Fruit fly (Drosophila melanogaster) whole organism, embryonic: ENCODE data around the gene lbe.
A peak's percentile ranks its signal among the peaks of the same experiment; 100 is the strongest.

Source experiments
- Aef1 ChIP-seq: fragments of 200-800 bp; sonication (Bioruptor generic); IDR thresholded peaks from 3 replicates; pipeline ENCODE4 v1.3.6; 2022; ENCODE audit warnings: missing biosample characterization, missing genetic modification characterization
- Antp ChIP-seq: fragments of 200-800 bp; sonication (Bioruptor generic); optimal IDR thresholded peaks from 3 replicates; lab custom pipeline; 2016; ENCODE audit warnings: missing biosample characterization, missing genetic modification characterization
- CG10147 ChIP-seq: fragments of 200-800 bp; sonication (Bioruptor generic); optimal IDR thresholded peaks from 2 replicates; lab custom pipeline; 2019; ENCODE audit warnings: missing biosample characterization, mild to moderate bottlenecking, missing genetic modification characterization, moderate library complexity
- CG10565 ChIP-seq: fragments of 200-800 bp; sonication (Bioruptor generic); optimal IDR thresholded peaks from 3 replicates; lab custom pipeline; 2016; ENCODE audit warnings: missing biosample characterization, mild to moderate bottlenecking, missing genetic modification characterization
- CG13424 ChIP-seq: fragments of 200-800 bp; sonication (Bioruptor generic); optimal IDR thresholded peaks from 2 replicates; lab custom pipeline; 2019; ENCODE audit warnings: missing biosample characterization, mild to moderate bottlenecking, missing genetic modification characterization, moderate library complexity
- CG14441 ChIP-seq: fragments of 200-800 bp; sonication (Bioruptor generic); IDR thresholded peaks from 2 replicates; pipeline ENCODE4 v1.3.6; 2022; ENCODE audit warnings: missing biosample characterization, missing genetic modification characterization
- CG15269 ChIP-seq: fragments of 200-800 bp; sonication (Bioruptor generic); optimal IDR thresholded peaks from 2 replicates; lab custom pipeline; 2018; ENCODE audit warnings: missing biosample characterization, mild to moderate bottlenecking, missing genetic modification characterization, moderate library complexity
- CG1529 ChIP-seq: fragments of 200-800 bp; sonication (Bioruptor generic); optimal IDR thresholded peaks from 3 replicates; lab custom pipeline; 2018; ENCODE audit warnings: missing biosample characterization, missing genetic modification characterization
- CG15479 ChIP-seq: fragments of 200-800 bp; sonication (Bioruptor generic); optimal IDR thresholded peaks from 3 replicates; lab custom pipeline; 2019; ENCODE audit warnings: missing biosample characterization, mild to moderate bottlenecking, missing genetic modification characterization, moderate library complexity
- CG17802 ChIP-seq: fragments of 200-800 bp; sonication (Bioruptor generic); optimal IDR thresholded peaks from 2 replicates; lab custom pipeline; 2018; ENCODE audit warnings: missing biosample characterization, mild to moderate bottlenecking, missing genetic modification characterization, moderate library complexity
- CG2875 ChIP-seq: fragments of 200-800 bp; sonication (Bioruptor generic); optimal IDR thresholded peaks from 2 replicates; lab custom pipeline; 2017; ENCODE audit warnings: missing biosample characterization, mild to moderate bottlenecking, missing genetic modification characterization, missing genetic modification reagents
- CG33557 ChIP-seq: fragments of 200-800 bp; sonication (Bioruptor generic); optimal IDR thresholded peaks from 2 replicates; lab custom pipeline; 2019; ENCODE audit warnings: missing biosample characterization, mild to moderate bottlenecking, missing genetic modification characterization, moderate library complexity
- CG4360 ChIP-seq: fragments of 200-800 bp; sonication (Bioruptor generic); IDR thresholded peaks from 2 replicates; pipeline ENCODE4 v1.3.6; 2022; ENCODE audit warnings: missing biosample characterization, missing genetic modification characterization
- CG43689 ChIP-seq: fragments of 200-800 bp; sonication (Bioruptor generic); IDR thresholded peaks from 2 replicates; pipeline ENCODE4 v1.3.6; 2022; ENCODE audit warnings: missing biosample characterization, missing genetic modification characterization
- CG6254 ChIP-seq: fragments of 200-800 bp; sonication (Bioruptor generic); optimal IDR thresholded peaks from 3 replicates; lab custom pipeline; 2017; ENCODE audit warnings: mild to moderate bottlenecking, missing biosample characterization, missing genetic modification reagents, missing genetic modification characterization
- CG6683 ChIP-seq: fragments of 200-800 bp; sonication (Bioruptor generic); optimal IDR thresholded peaks from 2 replicates; lab custom pipeline; 2017; ENCODE audit warnings: missing biosample characterization, mild to moderate bottlenecking, missing genetic modification characterization, missing genetic modification reagents
- CG6689 ChIP-seq: fragments of 200-800 bp; sonication (Bioruptor generic); IDR thresholded peaks from 2 replicates; pipeline ENCODE4 v1.3.6; 2022; ENCODE audit warnings: missing biosample characterization, missing genetic modification characterization
- CG7839 ChIP-seq: fragments of 200-800 bp; sonication (Bioruptor generic); optimal IDR thresholded peaks from 3 replicates; lab custom pipeline; 2018; ENCODE audit warnings: missing biosample characterization, mild to moderate bottlenecking, missing genetic modification characterization, moderate library complexity
- Dad ChIP-seq: fragments of 200-800 bp; sonication (Bioruptor generic); optimal IDR thresholded peaks from 3 replicates; lab custom pipeline; 2016; ENCODE audit warnings: missing biosample characterization, missing genetic modification characterization
- Dfd ChIP-seq, 2 experiments: fragments of >200 bp; optimal IDR thresholded peaks; 2 replicates each; lab custom pipeline; 2017; ENCODE audit warnings: missing biosample characterization in 2 of 2, missing genetic modification characterization in 2 of 2
- Ets97D ChIP-seq: fragments of 200-800 bp; sonication (Bioruptor generic); optimal IDR thresholded peaks from 3 replicates; lab custom pipeline; 2016; ENCODE audit warnings: missing biosample characterization, missing genetic modification characterization
- HLH3B ChIP-seq: fragments of 200-800 bp; sonication (Bioruptor generic); IDR thresholded peaks from 2 replicates; pipeline ENCODE4 v1.3.6; 2022; ENCODE audit warnings: missing biosample characterization, missing genetic modification characterization
- Hr3 ChIP-seq: fragments of 200-800 bp; sonication (Bioruptor generic); optimal IDR thresholded peaks from 3 replicates; lab custom pipeline; 2016; ENCODE audit warnings: missing biosample characterization, missing genetic modification characterization
- Hsf ChIP-seq: fragments of 200-800 bp; sonication (Bioruptor generic); optimal IDR thresholded peaks from 3 replicates; lab custom pipeline; 2016; ENCODE audit warnings: missing biosample characterization, missing genetic modification characterization
- Mad ChIP-seq: fragments of 200-800 bp; sonication (Bioruptor generic); optimal IDR thresholded peaks from 2 replicates; lab custom pipeline; 2016; ENCODE audit warnings: missing biosample characterization, missing genetic modification characterization
- NC2α ChIP-seq: fragments of 200-800 bp; sonication (Bioruptor generic); optimal IDR thresholded peaks from 2 replicates; lab custom pipeline; 2016; ENCODE audit warnings: missing biosample characterization, missing genetic modification characterization
- Side ChIP-seq: fragments of 200-800 bp; sonication (Bioruptor generic); optimal IDR thresholded peaks from 2 replicates; lab custom pipeline; 2016; ENCODE audit warnings: missing biosample characterization, missing genetic modification characterization
- Sin3A ChIP-seq: fragments of >200 bp; optimal IDR thresholded peaks from 2 replicates; lab custom pipeline; 2018
- Spps ChIP-seq: fragments of 200-800 bp; sonication (Bioruptor generic); optimal IDR thresholded peaks from 2 replicates; lab custom pipeline; 2018; ENCODE audit warnings: missing biosample characterization, mild to moderate bottlenecking, missing genetic modification characterization
- ac ChIP-seq: fragments of 200-800 bp; sonication (Bioruptor generic); optimal IDR thresholded peaks from 3 replicates; lab custom pipeline; 2017; ENCODE audit warnings: missing biosample characterization, mild to moderate bottlenecking, missing genetic modification characterization
- ato ChIP-seq: fragments of 200-800 bp; sonication (Bioruptor generic); IDR thresholded peaks from 2 replicates; pipeline ENCODE4 v1.3.6; 2022; ENCODE audit warnings: missing biosample characterization, missing genetic modification characterization; ENCODE audit not compliant: partially characterized antibody
- bbx ChIP-seq: fragments of 200-800 bp; sonication (Bioruptor generic); IDR thresholded peaks from 2 replicates; pipeline ENCODE4 v1.3.6; 2022; ENCODE audit warnings: missing biosample characterization, missing genetic modification characterization; ENCODE audit not compliant: partially characterized antibody
- btn ChIP-seq: fragments of 200-800 bp; sonication (Bioruptor generic); optimal IDR thresholded peaks from 2 replicates; lab custom pipeline; 2016; ENCODE audit warnings: missing biosample characterization, missing genetic modification characterization
- cad ChIP-seq: fragments of >200 bp; optimal IDR thresholded peaks from 2 replicates; lab custom pipeline; 2017; ENCODE audit warnings: missing biosample characterization, missing genetic modification characterization
- crc ChIP-seq: fragments of 200-800 bp; sonication (Bioruptor generic); optimal IDR thresholded peaks from 2 replicates; lab custom pipeline; 2016; ENCODE audit warnings: missing biosample characterization, missing genetic modification characterization
- eve ChIP-seq, 2 experiments: fragments of >200 bp; optimal IDR thresholded peaks; 2 replicates each; lab custom pipeline; 2017; ENCODE audit warnings: missing biosample characterization in 2 of 2, missing genetic modification characterization in 2 of 2
- ham ChIP-seq: fragments of 200-800 bp; sonication (Bioruptor generic); IDR thresholded peaks from 2 replicates; pipeline ENCODE4 v1.3.6; 2022; ENCODE audit warnings: missing biosample characterization, missing genetic modification characterization
- hb ChIP-seq: fragments of 200-800 bp; sonication (Bioruptor generic); IDR thresholded peaks from 3 replicates; pipeline ENCODE4 v1.3.6; 2022; ENCODE audit warnings: missing biosample characterization, missing genetic modification characterization; ENCODE audit not compliant: partially characterized antibody
- her ChIP-seq: fragments of 200-800 bp; sonication (Bioruptor generic); optimal IDR thresholded peaks from 2 replicates; lab custom pipeline; 2016; ENCODE audit warnings: missing biosample characterization, missing genetic modification characterization
- kah ChIP-seq: fragments of 200-800 bp; sonication (Bioruptor generic); optimal IDR thresholded peaks from 2 replicates; lab custom pipeline; 2018; ENCODE audit warnings: missing biosample characterization, mild to moderate bottlenecking, missing genetic modification characterization
- knrl ChIP-seq: fragments of 200-800 bp; sonication (Bioruptor generic); IDR thresholded peaks from 3 replicates; pipeline ENCODE4 v1.3.6; 2022; ENCODE audit warnings: missing biosample characterization, missing genetic modification characterization; ENCODE audit not compliant: partially characterized antibody
- lbe ChIP-seq: fragments of 200-800 bp; sonication (Bioruptor generic); optimal IDR thresholded peaks from 2 replicates; lab custom pipeline; 2016; ENCODE audit warnings: missing biosample characterization, mild to moderate bottlenecking, missing genetic modification characterization
- mam ChIP-seq: fragments of 200-800 bp; sonication (Bioruptor generic); optimal IDR thresholded peaks from 3 replicates; lab custom pipeline; 2016; ENCODE audit warnings: missing biosample characterization, missing genetic modification characterization
- nau ChIP-seq: fragments of 200-800 bp; sonication (Bioruptor generic); optimal IDR thresholded peaks from 3 replicates; lab custom pipeline; 2017; ENCODE audit warnings: missing biosample characterization, mild to moderate bottlenecking, missing genetic modification characterization, missing genetic modification reagents
- org-1 ChIP-seq: fragments of 200-800 bp; sonication (Bioruptor generic); optimal IDR thresholded peaks from 2 replicates; lab custom pipeline; 2017; ENCODE audit warnings: missing biosample characterization, missing genetic modification characterization
- pb ChIP-seq: fragments of 200-800 bp; sonication (Bioruptor generic); optimal IDR thresholded peaks from 3 replicates; lab custom pipeline; 2016; ENCODE audit warnings: missing biosample characterization, missing genetic modification characterization
- row ChIP-seq: fragments of 200-800 bp; sonication (Bioruptor generic); IDR thresholded peaks from 3 replicates; pipeline ENCODE4 v1.3.6; 2022; ENCODE audit warnings: missing biosample characterization, missing genetic modification characterization
- salm ChIP-seq: fragments of 200-800 bp; sonication (Bioruptor generic); optimal IDR thresholded peaks from 2 replicates; lab custom pipeline; 2018; ENCODE audit warnings: missing biosample characterization, mild to moderate bottlenecking, missing genetic modification characterization
- sr ChIP-seq: fragments of 200-800 bp; sonication (Bioruptor generic); IDR thresholded peaks from 3 replicates; pipeline ENCODE4 v1.3.6; 2022; ENCODE audit warnings: missing biosample characterization, missing genetic modification characterization
- trh ChIP-seq: fragments of 200-800 bp; sonication (Bioruptor generic); optimal IDR thresholded peaks from 2 replicates; lab custom pipeline; 2016; ENCODE audit warnings: missing biosample characterization, missing genetic modification characterization
- ttk ChIP-seq: fragments of 200-800 bp; sonication (Bioruptor generic); IDR thresholded peaks from 2 replicates; pipeline ENCODE4 v2.1.2; 2022; ENCODE audit warnings: missing biosample characterization, missing genetic modification characterization

The lbe gene

dm6 chr3R:21487706-21488406 is 41.5 kb upstream of the lbe start (continued):
- TF ChIP-seq knrl (peak; percentile 48; the same call in 1 of the 3 replicates), CG13424 (tag; lab: Kevin White, UChicago) (peak; percentile 46), CG6689 (GFP tag; lab: Robert Waterston, UW) (peak; percentile 54), her (GFP tag; lab: Kevin White, UChicago) (peak; percentile 49), Hsf (GFP tag; lab: Kevin White, UChicago) (peak; percentile 82), org-1 (GFP tag; lab: Kevin White, UChicago) (no peak), CG15479 (GFP tag; lab: Kevin White, UChicago) (no peak), ham (GFP tag; lab: Robert Waterston, UW) (no peak), cad (GFP tag; lab: Kevin White, UChicago) (no peak), CG10147 (GFP tag; lab: Kevin White, UChicago) (no peak), Hr3 (GFP tag; lab: Kevin White, UChicago) (peak; percentile 54), Side (peak; percentile 20), bbx (GFP tag; lab: Robert Waterston, UW) (no peak), pb (GFP tag; lab: Kevin White, UChicago) (no peak), lbe (GFP tag; lab: Kevin White, UChicago) (no peak), Sin3A (no peak), Dfd (GFP tag; optimal IDR thresholded peaks at IDR 0.05; lab: Kevin White, UChicago) (no peak), CG6254 (GFP tag; lab: Kevin White, UChicago) (no peak), row (GFP tag; lab: Robert Waterston, UW) (peak; percentile 45; the same call in 1 of the 3 replicates), Spps (tag; lab: Kevin White, UChicago) (no peak), eve (GFP tag; optimal IDR thresholded peaks at IDR 0.05; lab: Kevin White, UChicago) (no peak), CG1529 (GFP tag; lab: Kevin White, UChicago) (no peak), salm (tag; lab: Kevin White, UChicago) (no peak), CG17802 (tag; lab: Kevin White, UChicago) (peak; percentile 46), nau (no peak), kah (GFP tag; lab: Kevin White, UChicago) (no peak), CG33557 (GFP tag; lab: Kevin White, UChicago) (peak; percentile 12), Mad (GFP tag; lab: Kevin White, UChicago) (peak; percentile 31), CG43689 (GFP tag; lab: Robert Waterston, UW) (no peak), Aef1 (no peak; the same call in 2 of the 3 replicates), ato (no peak; the same call in 1 of the 2 replicates), Dad (peak; percentile 29), CG15269 (no peak), Ets97D (GFP tag; lab: Kevin White, UChicago) (peak; percentile 93), CG4360 (GFP tag; lab: Robert Waterston, UW) (no peak), Antp (GFP tag; lab: Kevin White, UChicago) (peak; percentile 54), CG14441 (peak; percentile 71), trh (GFP tag; lab: Kevin White, UChicago) (no peak), btn (GFP tag; lab: Kevin White, UChicago) (no peak), ttk (GFP tag; lab: Robert Waterston, UW) (peak; percentile 57; the same call in 1 of the 2 replicates), crc (GFP tag; lab: Kevin White, UChicago) (no peak), CG10565 (GFP tag; lab: Kevin White, UChicago) (no peak), CG7839 (tag; lab: Kevin White, UChicago) (peak; percentile 68), HLH3B (GFP tag; lab: Robert Waterston, UW) (peak; percentile 66), NC2α (GFP tag; lab: Kevin White, UChicago) (no peak), mam (peak; percentile 47), CG6683 (no peak), CG2875 (no peak), ac (no peak), hb (GFP tag; lab: Robert Waterston, UW) (no peak), sr (GFP tag; lab: Robert Waterston, UW) (no peak)
